Fruit fly (Drosophila melanogaster) whole organism, embryonic: ENCODE results near the gene CG15024.

Experiments used
- Abd-B ChIP-seq: fragments of 200-800 bp; sonication (Bioruptor generic); optimal IDR thresholded peaks from 2 replicates; lab custom pipeline; 2018; ENCODE audit warnings: missing biosample characterization, mild to moderate bottlenecking, missing genetic modification characterization, moderate library complexity
- CG10959 ChIP-seq: fragments of 200-800 bp; sonication (Bioruptor generic); IDR thresholded peaks from 2 replicates; pipeline ENCODE4 v1.3.6; 2022; ENCODE audit warnings: missing biosample characterization, missing genetic modification characterization
- CG1233 ChIP-seq: fragments of 200-800 bp; sonication (Bioruptor generic); optimal IDR thresholded peaks from 4 replicates; lab custom pipeline; 2018; ENCODE audit warnings: missing biosample characterization, mild to moderate bottlenecking, missing genetic modification characterization
- CG15011 ChIP-seq: fragments of 200-800 bp; sonication (Bioruptor generic); optimal IDR thresholded peaks from 3 replicates; lab custom pipeline; 2018; ENCODE audit warnings: missing biosample characterization, mild to moderate bottlenecking, missing genetic modification characterization
- CG16813 ChIP-seq: fragments of 200-800 bp; sonication (Bioruptor generic); IDR thresholded peaks from 3 replicates; pipeline ENCODE4 v1.3.6; 2022; ENCODE audit warnings: missing biosample characterization, missing genetic modification characterization; ENCODE audit not compliant: partially characterized antibody
- CG16863 ChIP-seq: fragments of 200-800 bp; sonication (Bioruptor generic); optimal IDR thresholded peaks from 3 replicates; lab custom pipeline; 2016; ENCODE audit warnings: missing biosample characterization, missing genetic modification characterization
- CG30403 ChIP-seq: fragments of 200-800 bp; sonication (Bioruptor generic); optimal IDR thresholded peaks from 3 replicates; lab custom pipeline; 2016; ENCODE audit warnings: missing biosample characterization, missing genetic modification characterization
- CG3726 ChIP-seq: fragments of 200-800 bp; sonication (Bioruptor generic); IDR thresholded peaks from 3 replicates; pipeline ENCODE4, ENCODE4 v1.3.6; 2022; ENCODE audit warnings: missing biosample characterization, missing genetic modification characterization
- CG3838 ChIP-seq: fragments of 200-800 bp; sonication (Bioruptor generic); optimal IDR thresholded peaks from 3 replicates; lab custom pipeline; 2016; ENCODE audit warnings: missing biosample characterization, missing genetic modification characterization
- CG3847 ChIP-seq: fragments of 200-800 bp; sonication (Bioruptor generic); IDR thresholded peaks from 2 replicates; pipeline ENCODE4 v1.3.6; 2022; ENCODE audit warnings: missing biosample characterization, missing genetic modification characterization
- CG42726 ChIP-seq: fragments of 200-800 bp; sonication (Bioruptor generic); IDR thresholded peaks from 2 replicates; pipeline ENCODE4 v1.3.6; 2022; ENCODE audit warnings: missing biosample characterization, missing genetic modification characterization; ENCODE audit not compliant: partially characterized antibody
- CG4707 ChIP-seq: fragments of 200-800 bp; sonication (Bioruptor generic); optimal IDR thresholded peaks from 2 replicates; lab custom pipeline; 2018; ENCODE audit warnings: missing biosample characterization, mild to moderate bottlenecking, missing genetic modification characterization, moderate library complexity
- CG6689 ChIP-seq: fragments of 200-800 bp; sonication (Bioruptor generic); IDR thresholded peaks from 2 replicates; pipeline ENCODE4 v1.3.6; 2022; ENCODE audit warnings: missing biosample characterization, missing genetic modification characterization
- CG6765 ChIP-seq: fragments of 200-800 bp; sonication (Bioruptor generic); optimal IDR thresholded peaks from 3 replicates; lab custom pipeline; 2017; ENCODE audit warnings: missing biosample characterization, mild to moderate bottlenecking, missing genetic modification characterization
- CG8924 ChIP-seq: fragments of 200-800 bp; optimal IDR thresholded peaks from 3 replicates; lab custom pipeline; 2019; ENCODE audit warnings: missing biosample characterization, mild to moderate bottlenecking, missing genetic modification characterization, moderate library complexity
- Chrac-16 ChIP-seq: fragments of 200-800 bp; sonication (Bioruptor generic); optimal IDR thresholded peaks from 3 replicates; lab custom pipeline; 2016; ENCODE audit warnings: missing biosample characterization, missing genetic modification characterization
- CoRest ChIP-seq: fragments of 200-800 bp; sonication (Bioruptor generic); optimal IDR thresholded peaks from 3 replicates; lab custom pipeline; 2018; ENCODE audit warnings: missing biosample characterization, mild to moderate bottlenecking, missing genetic modification characterization, moderate library complexity
- Dad ChIP-seq: fragments of 200-800 bp; sonication (Bioruptor generic); optimal IDR thresholded peaks from 3 replicates; lab custom pipeline; 2016; ENCODE audit warnings: missing biosample characterization, missing genetic modification characterization
- Dll ChIP-seq: fragments of 200-800 bp; sonication (Bioruptor generic); IDR thresholded peaks from 4 replicates; pipeline ENCODE4 v1.3.6; 2022; ENCODE audit warnings: missing biosample characterization, missing genetic modification characterization; ENCODE audit not compliant: partially characterized antibody
- Dp ChIP-seq: fragments of 200-800 bp; sonication (Bioruptor generic); optimal IDR thresholded peaks from 2 replicates; lab custom pipeline; 2018; ENCODE audit warnings: missing biosample characterization, mild to moderate bottlenecking, missing genetic modification characterization, moderate library complexity
- H15 ChIP-seq: fragments of 200-800 bp; sonication (Bioruptor generic); IDR thresholded peaks from 3 replicates; pipeline ENCODE4 v1.3.6; 2022; ENCODE audit warnings: missing biosample characterization, missing genetic modification characterization
- HmgZ ChIP-seq: fragments of 200-800 bp; sonication (Bioruptor generic); optimal IDR thresholded peaks from 2 replicates; lab custom pipeline; 2018; ENCODE audit warnings: missing biosample characterization, mild to moderate bottlenecking, missing genetic modification characterization
- Hmr ChIP-seq: fragments of 200-800 bp; sonication (Bioruptor generic); optimal IDR thresholded peaks from 3 replicates; lab custom pipeline; 2017; ENCODE audit warnings: mild to moderate bottlenecking, missing biosample characterization, missing genetic modification reagents, missing genetic modification characterization
- Hr39 ChIP-seq: fragments of >200 bp; optimal IDR thresholded peaks from 2 replicates; lab custom pipeline; 2017
- Myb ChIP-seq: fragments of 200-800 bp; sonication (Bioruptor generic); optimal IDR thresholded peaks from 2 replicates; lab custom pipeline; 2016; ENCODE audit warnings: missing biosample characterization, missing genetic modification characterization
- NK7.1 ChIP-seq: fragments of 200-800 bp; sonication (Bioruptor generic); optimal IDR thresholded peaks from 3 replicates; lab custom pipeline; 2016; ENCODE audit warnings: missing biosample characterization, missing genetic modification characterization
- Nf-YC ChIP-seq: fragments of 200-800 bp; optimal IDR thresholded peaks from 3 replicates; lab custom pipeline; 2019; ENCODE audit warnings: missing biosample characterization, mild to moderate bottlenecking, missing genetic modification characterization, moderate library complexity
- Sox102F ChIP-seq: fragments of 200-800 bp; sonication (Bioruptor generic); optimal IDR thresholded peaks from 2 replicates; lab custom pipeline; 2018; ENCODE audit warnings: missing biosample characterization, mild to moderate bottlenecking, missing genetic modification characterization, moderate library complexity
- Stat92E ChIP-seq, 3 experiments: fragments of >200 bp in 2 of 3; fragments of 200-800 bp in 1 of 3; sonication (Bioruptor generic) in 1 of 3; optimal IDR thresholded peaks; 2 replicates each; lab custom pipeline; 2017 to 2019; ENCODE audit warnings: missing biosample characterization in 3 of 3, missing genetic modification characterization in 3 of 3, mild to moderate bottlenecking in 1 of 3, moderate library complexity in 1 of 3
- Xbp1 ChIP-seq: fragments of 200-800 bp; sonication (Bioruptor generic); optimal IDR thresholded peaks from 3 replicates; lab custom pipeline; 2016; ENCODE audit warnings: missing biosample characterization, mild to moderate bottlenecking, missing genetic modification characterization
- amos ChIP-seq: fragments of 200-800 bp; sonication (Bioruptor generic); IDR thresholded peaks from 2 replicates; pipeline ENCODE4 v1.3.6; 2022; ENCODE audit warnings: missing biosample characterization, missing genetic modification characterization; ENCODE audit not compliant: partially characterized antibody
- aop ChIP-seq: fragments of 200-800 bp; sonication (Bioruptor generic); IDR thresholded peaks from 2 replicates; pipeline ENCODE4 v1.3.6; 2022; ENCODE audit warnings: missing biosample characterization, missing genetic modification characterization
- btn ChIP-seq: fragments of 200-800 bp; sonication (Bioruptor generic); optimal IDR thresholded peaks from 2 replicates; lab custom pipeline; 2016; ENCODE audit warnings: missing biosample characterization, missing genetic modification characterization
- disco-r ChIP-seq: fragments of 200-800 bp; sonication (Bioruptor generic); optimal IDR thresholded peaks from 2 replicates; lab custom pipeline; 2016; ENCODE audit warnings: missing biosample characterization, missing genetic modification characterization
- dm ChIP-seq: fragments of 200-800 bp; sonication (Bioruptor generic); optimal IDR thresholded peaks from 3 replicates; lab custom pipeline; 2016; ENCODE audit warnings: missing biosample characterization, missing genetic modification characterization
- dysf ChIP-seq: fragments of 200-800 bp; sonication (Bioruptor generic); IDR thresholded peaks from 3 replicates; pipeline ENCODE4 v1.3.6; 2022; ENCODE audit warnings: missing biosample characterization, missing genetic modification characterization
- emc ChIP-seq: fragments of 200-800 bp; sonication (Bioruptor generic); optimal IDR thresholded peaks from 2 replicates; lab custom pipeline; 2016; ENCODE audit warnings: missing biosample characterization, missing genetic modification characterization
- ftz-f1 ChIP-seq: fragments of 200-800 bp; sonication (Bioruptor generic); optimal IDR thresholded peaks from 2 replicates; lab custom pipeline; 2016; ENCODE audit warnings: missing biosample characterization, missing genetic modification characterization
- hbn ChIP-seq: fragments of 200-800 bp; sonication (Bioruptor generic); IDR thresholded peaks from 2 replicates; pipeline ENCODE4 v1.3.6; 2022; ENCODE audit warnings: missing biosample characterization, missing genetic modification characterization; ENCODE audit not compliant: partially characterized antibody
- hkb ChIP-seq, 2 experiments: fragments of 200-800 bp in 1 of 2; fragments of >200 bp in 1 of 2; sonication (Bioruptor generic) in 1 of 2; IDR thresholded peaks in 1 of 2; optimal IDR thresholded peaks in 1 of 2; 2 replicates each; pipeline versions ENCODE4 v1.3.6 to Lab custom; 2017 to 2022; ENCODE audit warnings: missing biosample characterization in 1 of 2, missing genetic modification characterization in 1 of 2
- luna ChIP-seq: fragments of 200-800 bp; sonication (Bioruptor generic); optimal IDR thresholded peaks from 2 replicates; lab custom pipeline; 2016; ENCODE audit warnings: missing biosample characterization, missing genetic modification characterization
- maf-S ChIP-seq: fragments of 200-800 bp; sonication (Bioruptor generic); optimal IDR thresholded peaks from 2 replicates; lab custom pipeline; 2016; ENCODE audit warnings: missing biosample characterization, missing genetic modification characterization
- odd ChIP-seq: fragments of 200-800 bp; sonication (Bioruptor generic); optimal IDR thresholded peaks from 2 replicates; lab custom pipeline; 2017; ENCODE audit warnings: missing biosample characterization, mild to moderate bottlenecking, missing genetic modification characterization
- pita ChIP-seq: fragments of 200-800 bp; sonication (Bioruptor generic); optimal IDR thresholded peaks from 2 replicates; lab custom pipeline; 2017; ENCODE audit warnings: missing biosample characterization, mild to moderate bottlenecking, missing genetic modification characterization
- ranshi ChIP-seq: fragments of 200-800 bp; sonication (Bioruptor generic); IDR thresholded peaks from 2 replicates; pipeline ENCODE4 v1.3.6; 2022; ENCODE audit warnings: missing biosample characterization, missing genetic modification characterization
- slp2 ChIP-seq: fragments of 200-800 bp; sonication (Bioruptor generic); optimal IDR thresholded peaks from 2 replicates; lab custom pipeline; 2016; ENCODE audit warnings: missing biosample characterization, missing genetic modification characterization
- tgo ChIP-seq: fragments of 200-800 bp; sonication (Bioruptor generic); IDR thresholded peaks from 3 replicates; pipeline ENCODE4 v1.3.6; 2022; ENCODE audit warnings: missing biosample characterization, missing genetic modification characterization
- tup ChIP-seq: fragments of 200-800 bp; sonication (Bioruptor generic); optimal IDR thresholded peaks from 2 replicates; lab custom pipeline; 2016; ENCODE audit warnings: missing biosample characterization, mild to moderate bottlenecking, missing genetic modification characterization, moderate library complexity
- unpg ChIP-seq: fragments of 200-800 bp; sonication (Bioruptor generic); optimal IDR thresholded peaks from 3 replicates; lab custom pipeline; 2018; ENCODE audit warnings: missing biosample characterization, mild to moderate bottlenecking, missing genetic modification characterization, moderate library complexity
- wek ChIP-seq: fragments of 200-800 bp; sonication (Bioruptor generic); optimal IDR thresholded peaks from 3 replicates; lab custom pipeline; 2018; ENCODE audit warnings: missing biosample characterization, mild to moderate bottlenecking, missing genetic modification characterization, moderate library complexity
- zfh2 ChIP-seq: fragments of 200-800 bp; sonication (Bioruptor generic); optimal IDR thresholded peaks from 2 replicates; lab custom pipeline; 2016; ENCODE audit warnings: missing biosample characterization, missing genetic modification characterization

Gene CG15024

DNA sequence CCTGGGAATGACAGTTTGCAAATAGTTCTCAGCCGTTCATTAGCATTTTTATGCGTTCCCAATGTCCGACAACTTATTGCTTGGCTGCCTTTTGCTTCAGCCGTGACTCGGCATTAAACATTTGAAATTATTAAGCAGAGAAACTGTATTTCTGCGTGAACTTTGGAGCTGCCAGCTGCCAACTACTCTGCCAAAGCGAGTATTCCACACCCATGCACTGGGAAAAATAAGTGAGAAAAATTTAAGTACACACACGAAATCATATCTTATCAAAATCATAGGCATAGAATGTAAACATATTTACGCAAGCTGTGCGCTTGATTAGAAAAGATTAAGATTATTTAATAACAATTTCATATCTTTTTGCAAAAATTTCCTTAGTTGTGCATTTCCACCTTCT is 50.6 kb downstream of the CG15024 start (continued):
- TF ChIP-seq NK7.1 (GFP tag; lab: Kevin White, UChicago) (no peak), tup (GFP tag; lab: Kevin White, UChicago) (no peak), Nf-YC (tag; lab: Kevin White, UChicago) (no peak), pita (GFP tag; lab: Kevin White, UChicago) (no peak), CG42726 (GFP tag; lab: Robert Waterston, UW) (no peak), H15 (GFP tag; lab: Robert Waterston, UW) (no peak), ftz-f1 (GFP tag; lab: Kevin White, UChicago) (no peak), CG15011 (GFP tag; lab: Kevin White, UChicago) (no peak), wek (GFP tag; lab: Kevin White, UChicago) (no peak), CG16813 (GFP tag; lab: Robert Waterston, UW) (no peak), aop (GFP tag; lab: Robert Waterston, UW) (no peak), slp2 (GFP tag; lab: Kevin White, UChicago) (no peak), Chrac-16 (GFP tag; lab: Kevin White, UChicago) (peak; percentile 26), CG1233 (GFP tag; lab: Kevin White, UChicago) (peak; percentile 27), disco-r (GFP tag; lab: Kevin White, UChicago) (peak; percentile 21), CoRest (tag; lab: Kevin White, UChicago) (peak; percentile 27), Dp (no peak), CG8924 (tag; lab: Kevin White, UChicago) (peak; percentile 9), amos (GFP tag; lab: Robert Waterston, UW) (no peak), luna (no peak), Sox102F (GFP tag; lab: Kevin White, UChicago) (peak; percentile 57), maf-S (GFP tag; lab: Kevin White, UChicago) (peak; percentile 3), CG3847 (GFP tag; lab: Robert Waterston, UW) (peak; percentile 57; the same call in 1 of the 2 replicates), Xbp1 (GFP tag; lab: Kevin White, UChicago) (peak; percentile 64), odd (GFP tag; lab: Kevin White, UChicago) (no peak), hbn (GFP tag; lab: Robert Waterston, UW) (no peak), CG10959 (GFP tag; lab: Robert Waterston, UW) (no peak), Myb (GFP tag; lab: Kevin White, UChicago) (no peak), Hr39 (no peak), dysf (GFP tag; lab: Robert Waterston, UW) (peak; percentile 79), unpg (GFP tag; lab: Kevin White, UChicago) (peak; percentile 49), tgo (GFP tag; lab: Robert Waterston, UW) (peak; percentile 75; the same call in 2 of the 3 replicates), CG4707 (GFP tag; lab: Kevin White, UChicago) (no peak), CG6689 (peak; percentile 66), hkb (optimal IDR thresholded peaks at IDR 0.05; lab: Kevin White, UChicago) (no peak), hkb (GFP tag; IDR thresholded peaks at IDR 0.05; lab: Robert Waterston, UW) (peak; percentile 48), emc (GFP tag; lab: Kevin White, UChicago) (peak; percentile 17), Dll (GFP tag; lab: Robert Waterston, UW) (no peak), dm (no peak), CG6765 (GFP tag; lab: Kevin White, UChicago) (no peak), ranshi (GFP tag; lab: Robert Waterston, UW) (peak; percentile 55; the same call in 1 of the 2 replicates), Abd-B (GFP tag; lab: Kevin White, UChicago) (no peak), Stat92E (GFP tag; optimal IDR thresholded peaks at IDR 0.05; lab: Kevin White, UChicago) (no peak), zfh2 (peak; percentile 10), CG30403 (GFP tag; lab: Kevin White, UChicago) (peak; percentile 53), Hmr (GFP tag; lab: Kevin White, UChicago) (peak; percentile 2), CG3726 (GFP tag; lab: Robert Waterston, UW) (no peak), Dad (GFP tag; lab: Kevin White, UChicago) (peak; percentile 19), CG3838 (GFP tag; lab: Kevin White, UChicago) (no peak), HmgZ (tag; lab: Kevin White, UChicago) (no peak), CG16863 (GFP tag; lab: Kevin White, UChicago) (no peak), btn (GFP tag; lab: Kevin White, UChicago) (no peak)
